Fruit fly (Drosophila melanogaster) whole organism, embryonic: Measurements from ENCODE around the gene smash.

Source experiments
- B-H1 ChIP-seq: fragments of 200-800 bp; sonication (Bioruptor generic); IDR thresholded peaks from 3 replicates; pipeline ENCODE4 v1.3.6; 2022; ENCODE audit warnings: missing biosample characterization, missing genetic modification characterization
- Blimp-1 ChIP-seq: fragments of 200-800 bp; sonication (Bioruptor generic); optimal IDR thresholded peaks from 3 replicates; lab custom pipeline; 2018; ENCODE audit warnings: missing biosample characterization, missing genetic modification characterization, mild to moderate bottlenecking, moderate library complexity, missing genetic modification reagents
- CG10366 ChIP-seq: fragments of 200-800 bp; sonication (Bioruptor generic); IDR thresholded peaks from 2 replicates; pipeline ENCODE4 v1.3.6; 2022; ENCODE audit warnings: missing biosample characterization, missing genetic modification characterization
- CG10431 ChIP-seq: fragments of 200-800 bp; sonication (Bioruptor generic); optimal IDR thresholded peaks from 3 replicates; lab custom pipeline; 2018; ENCODE audit warnings: missing biosample characterization, mild to moderate bottlenecking, missing genetic modification characterization
- CG11398 ChIP-seq: fragments of 200-800 bp; sonication (Bioruptor generic); optimal IDR thresholded peaks from 2 replicates; lab custom pipeline; 2016; ENCODE audit warnings: missing biosample characterization, missing genetic modification characterization
- CG12236 ChIP-seq: fragments of 200-800 bp; sonication (Bioruptor generic); optimal IDR thresholded peaks from 2 replicates; lab custom pipeline; 2016; ENCODE audit warnings: missing biosample characterization, missing genetic modification characterization
- CG12769 ChIP-seq: fragments of 200-800 bp; sonication (Bioruptor generic); optimal IDR thresholded peaks from 2 replicates; lab custom pipeline; 2019; ENCODE audit warnings: missing biosample characterization, mild to moderate bottlenecking, missing genetic modification characterization, moderate library complexity
- CG14860 ChIP-seq: fragments of 200-800 bp; sonication (Bioruptor generic); IDR thresholded peaks from 3 replicates; pipeline ENCODE4 v1.3.6; 2022; ENCODE audit warnings: missing biosample characterization, missing genetic modification characterization; ENCODE audit not compliant: partially characterized antibody
- CG15073 ChIP-seq: fragments of 200-800 bp; sonication (Bioruptor generic); optimal IDR thresholded peaks from 2 replicates; lab custom pipeline; 2016; ENCODE audit warnings: missing biosample characterization, missing genetic modification characterization
- CG1647 ChIP-seq: fragments of 200-800 bp; sonication (Bioruptor generic); optimal IDR thresholded peaks from 3 replicates; lab custom pipeline; 2016; ENCODE audit warnings: missing biosample characterization, missing genetic modification characterization
- CG17328 ChIP-seq: fragments of 200-800 bp; sonication (Bioruptor generic); IDR thresholded peaks from 2 replicates; pipeline ENCODE4 v1.3.6; 2022; ENCODE audit warnings: missing biosample characterization, missing genetic modification characterization
- CG17802 ChIP-seq: fragments of 200-800 bp; sonication (Bioruptor generic); optimal IDR thresholded peaks from 2 replicates; lab custom pipeline; 2018; ENCODE audit warnings: missing biosample characterization, mild to moderate bottlenecking, missing genetic modification characterization, moderate library complexity
- CG17912 ChIP-seq: fragments of 200-800 bp; sonication (Bioruptor generic); optimal IDR thresholded peaks from 2 replicates; lab custom pipeline; 2018; ENCODE audit warnings: missing biosample characterization, mild to moderate bottlenecking, missing genetic modification characterization
- CG18619 ChIP-seq: fragments of 200-800 bp; sonication (Bioruptor generic); optimal IDR thresholded peaks from 3 replicates; lab custom pipeline; 2017; ENCODE audit warnings: missing biosample characterization, mild to moderate bottlenecking, missing genetic modification characterization
- CG2712 ChIP-seq: fragments of 200-800 bp; optimal IDR thresholded peaks from 3 replicates; lab custom pipeline; 2019; ENCODE audit warnings: missing biosample characterization, mild to moderate bottlenecking, missing genetic modification characterization, moderate library complexity
- CG3163 ChIP-seq: fragments of 200-800 bp; sonication (Bioruptor generic); optimal IDR thresholded peaks from 3 replicates; lab custom pipeline; 2016; ENCODE audit warnings: missing biosample characterization, missing genetic modification characterization
- CG32532 ChIP-seq: fragments of 200-800 bp; sonication (Bioruptor generic); IDR thresholded peaks from 2 replicates; pipeline ENCODE4 v1.3.6; 2022; ENCODE audit warnings: missing biosample characterization, missing genetic modification characterization
- CG32767 ChIP-seq: fragments of 200-800 bp; sonication (Bioruptor generic); IDR thresholded peaks from 2 replicates; pipeline ENCODE4 v1.3.6; 2022; ENCODE audit warnings: missing biosample characterization, missing genetic modification characterization
- CG34224 ChIP-seq: fragments of 200-800 bp; sonication (Bioruptor generic); IDR thresholded peaks from 3 replicates; pipeline ENCODE4 v1.3.6; 2022; ENCODE audit warnings: missing biosample characterization, missing genetic modification characterization; ENCODE audit not compliant: partially characterized antibody
- CG42726 ChIP-seq: fragments of 200-800 bp; sonication (Bioruptor generic); IDR thresholded peaks from 2 replicates; pipeline ENCODE4 v1.3.6; 2022; ENCODE audit warnings: missing biosample characterization, missing genetic modification characterization; ENCODE audit not compliant: partially characterized antibody
- CG4282 ChIP-seq: fragments of 200-800 bp; sonication (Bioruptor generic); optimal IDR thresholded peaks from 2 replicates; lab custom pipeline; 2016; ENCODE audit warnings: missing biosample characterization, missing genetic modification characterization
- CG8478 ChIP-seq: fragments of >200 bp; optimal IDR thresholded peaks from 2 replicates; lab custom pipeline; 2018
- Dek ChIP-seq: fragments of 200-800 bp; sonication (Bioruptor generic); optimal IDR thresholded peaks from 3 replicates; lab custom pipeline; 2019; ENCODE audit warnings: missing biosample characterization, mild to moderate bottlenecking, missing genetic modification characterization, moderate library complexity
- Dip3 ChIP-seq: fragments of 200-800 bp; sonication (Bioruptor generic); optimal IDR thresholded peaks from 3 replicates; lab custom pipeline; 2016; ENCODE audit warnings: missing biosample characterization, missing genetic modification characterization
- Doc3 ChIP-seq: fragments of 200-800 bp; sonication (Bioruptor generic); IDR thresholded peaks from 3 replicates; pipeline ENCODE4 v1.3.6; 2022; ENCODE audit warnings: missing biosample characterization, missing genetic modification characterization; ENCODE audit not compliant: partially characterized antibody
- Dp ChIP-seq: fragments of 200-800 bp; sonication (Bioruptor generic); optimal IDR thresholded peaks from 2 replicates; lab custom pipeline; 2018; ENCODE audit warnings: missing biosample characterization, mild to moderate bottlenecking, missing genetic modification characterization, moderate library complexity
- Eip74EF ChIP-seq, 2 experiments: fragments of 200-800 bp in 1 of 2; fragments of >200 bp in 1 of 2; sonication (Bioruptor generic) in 1 of 2; optimal IDR thresholded peaks; 2 replicates each; lab custom pipeline; 2017 to 2019; ENCODE audit warnings: missing biosample characterization in 2 of 2, missing genetic modification characterization in 2 of 2, mild to moderate bottlenecking in 1 of 2, moderate library complexity in 1 of 2
- Gug ChIP-seq: fragments of 200-800 bp; sonication (Bioruptor generic); IDR thresholded peaks from 4 replicates; pipeline ENCODE4 v1.3.6; 2022; ENCODE audit warnings: missing biosample characterization, missing genetic modification characterization
- Hmr ChIP-seq: fragments of 200-800 bp; sonication (Bioruptor generic); optimal IDR thresholded peaks from 3 replicates; lab custom pipeline; 2017; ENCODE audit warnings: mild to moderate bottlenecking, missing biosample characterization, missing genetic modification reagents, missing genetic modification characterization
- Hr51 ChIP-seq, 2 experiments: fragments of 200-800 bp; sonication (Bioruptor generic); optimal IDR thresholded peaks; 2 replicates in 1 of 2; 3 replicates in 1 of 2; lab custom pipeline; 2016 to 2018; ENCODE audit warnings: missing biosample characterization in 2 of 2, missing genetic modification characterization in 2 of 2, mild to moderate bottlenecking in 1 of 2, moderate library complexity in 1 of 2
- Jarid2 ChIP-seq: fragments of 200-800 bp; sonication (Bioruptor generic); optimal IDR thresholded peaks from 3 replicates; lab custom pipeline; 2017; ENCODE audit warnings: mild to moderate bottlenecking, missing biosample characterization, missing genetic modification reagents, missing genetic modification characterization
- Poxn ChIP-seq: fragments of 200-800 bp; sonication (Bioruptor generic); IDR thresholded peaks from 2 replicates; pipeline ENCODE4 v1.3.6; 2022; ENCODE audit warnings: missing biosample characterization, missing genetic modification characterization
- Sox100B ChIP-seq: fragments of 200-800 bp; sonication (Bioruptor generic); optimal IDR thresholded peaks from 3 replicates; lab custom pipeline; 2018; ENCODE audit warnings: missing biosample characterization, mild to moderate bottlenecking, missing genetic modification characterization
- YL-1 ChIP-seq: fragments of 200-800 bp; sonication (Bioruptor generic); optimal IDR thresholded peaks from 3 replicates; lab custom pipeline; 2017; ENCODE audit warnings: missing biosample characterization, mild to moderate bottlenecking, missing genetic modification characterization
- ap ChIP-seq: fragments of 200-800 bp; sonication (Bioruptor generic); IDR thresholded peaks from 2 replicates; pipeline ENCODE4 v1.3.6; 2022; ENCODE audit warnings: missing biosample characterization, missing genetic modification characterization
- cg ChIP-seq: fragments of 200-800 bp; sonication (Bioruptor generic); optimal IDR thresholded peaks from 3 replicates; lab custom pipeline; 2019; ENCODE audit warnings: missing biosample characterization, mild to moderate bottlenecking, missing genetic modification characterization, moderate library complexity
- chinmo ChIP-seq: fragments of 200-800 bp; sonication (Bioruptor generic); IDR thresholded peaks from 4 replicates; pipeline ENCODE4 v1.3.6; 2022; ENCODE audit warnings: missing biosample characterization, missing genetic modification characterization; ENCODE audit not compliant: partially characterized antibody
- dpn ChIP-seq, 2 experiments: fragments of 200-800 bp; sonication (Bioruptor generic); optimal IDR thresholded peaks; 3 replicates each; lab custom pipeline; 2016; ENCODE audit warnings: missing biosample characterization in 2 of 2, missing genetic modification characterization in 2 of 2
- dysf ChIP-seq: fragments of 200-800 bp; sonication (Bioruptor generic); IDR thresholded peaks from 3 replicates; pipeline ENCODE4 v1.3.6; 2022; ENCODE audit warnings: missing biosample characterization, missing genetic modification characterization
- gcm ChIP-seq: fragments of 200-800 bp; sonication (Bioruptor generic); optimal IDR thresholded peaks from 2 replicates; lab custom pipeline; 2019; ENCODE audit warnings: missing biosample characterization, mild to moderate bottlenecking, missing genetic modification characterization, moderate library complexity
- gsb ChIP-seq: fragments of 200-800 bp; sonication (Bioruptor generic); IDR thresholded peaks from 2 replicates; pipeline ENCODE4 v1.3.6; 2022; ENCODE audit warnings: missing biosample characterization, missing genetic modification characterization
- mirr ChIP-seq: fragments of 200-800 bp; sonication (Bioruptor generic); optimal IDR thresholded peaks from 3 replicates; lab custom pipeline; 2018; ENCODE audit warnings: missing biosample characterization, mild to moderate bottlenecking, missing genetic modification characterization
- oc ChIP-seq: fragments of 200-800 bp; sonication (Bioruptor generic); optimal IDR thresholded peaks from 2 replicates; lab custom pipeline; 2018; ENCODE audit warnings: missing biosample characterization, mild to moderate bottlenecking, missing genetic modification characterization, moderate library complexity
- pfk ChIP-seq: fragments of 200-800 bp; sonication (Bioruptor generic); optimal IDR thresholded peaks from 2 replicates; lab custom pipeline; 2018; ENCODE audit warnings: missing biosample characterization, mild to moderate bottlenecking, missing genetic modification characterization, moderate library complexity
- pho ChIP-seq: fragments of 200-800 bp; sonication (Bioruptor generic); optimal IDR thresholded peaks from 2 replicates; lab custom pipeline; 2016; ENCODE audit warnings: missing biosample characterization, missing genetic modification characterization
- phol ChIP-seq: fragments of 200-800 bp; sonication (Bioruptor generic); optimal IDR thresholded peaks from 3 replicates; lab custom pipeline; 2018; ENCODE audit warnings: missing biosample characterization, mild to moderate bottlenecking, missing genetic modification characterization, moderate library complexity
- pita ChIP-seq: fragments of 200-800 bp; sonication (Bioruptor generic); optimal IDR thresholded peaks from 2 replicates; lab custom pipeline; 2017; ENCODE audit warnings: missing biosample characterization, mild to moderate bottlenecking, missing genetic modification characterization
- rib ChIP-seq: fragments of 200-800 bp; sonication (Bioruptor generic); IDR thresholded peaks from 2 replicates; pipeline ENCODE4 v1.3.6; 2022; ENCODE audit warnings: missing biosample characterization, missing genetic modification characterization
- stwl ChIP-seq: fragments of 200-800 bp; sonication (Bioruptor generic); optimal IDR thresholded peaks from 3 replicates; lab custom pipeline; 2018; ENCODE audit warnings: missing biosample characterization, mild to moderate bottlenecking, missing genetic modification characterization, moderate library complexity
- twi ChIP-seq: fragments of 200-800 bp; optimal IDR thresholded peaks from 2 replicates; lab custom pipeline; 2019; ENCODE audit warnings: missing biosample characterization, mild to moderate bottlenecking, missing genetic modification characterization, moderate library complexity

Gene smash

DNA sequence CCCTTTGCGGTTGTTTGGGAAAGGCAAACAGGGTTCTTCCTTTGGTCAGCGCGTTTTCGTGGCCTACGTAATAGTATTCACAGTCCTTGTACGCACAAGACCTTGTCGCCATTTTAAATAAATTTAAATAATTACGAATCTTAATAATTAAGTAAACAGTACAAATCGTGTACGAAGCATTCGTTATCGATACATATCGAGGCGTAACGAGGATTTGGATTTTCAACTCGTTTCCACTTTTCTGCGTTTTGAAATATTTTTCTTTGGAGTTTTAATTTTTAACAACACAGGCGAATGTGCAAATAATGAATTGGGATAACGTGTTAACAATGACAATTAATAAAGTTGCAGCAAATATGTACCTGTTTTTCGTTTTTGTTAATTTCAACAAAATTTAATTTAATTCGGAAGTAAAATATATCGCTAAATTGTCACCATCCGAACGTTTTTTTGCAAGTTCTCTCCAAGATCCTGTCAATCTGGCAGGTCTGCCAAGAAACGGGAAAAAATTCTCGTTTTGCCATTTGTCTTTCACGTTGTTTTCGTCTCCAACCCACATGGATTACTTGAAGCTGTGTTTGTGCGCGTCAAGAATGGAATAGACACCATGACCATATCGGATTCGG, 13.8 kb upstream of the smash start, which contains the start of the genes Dlip2 and rpk (continued):
- TF ChIP-seq CG12769 (no peak), CG32532 (GFP tag; lab: Robert Waterston, UW) (no peak), pfk (GFP tag; lab: Kevin White, UChicago) (no peak), stwl (tag; lab: Kevin White, UChicago) (peak; percentile 59), Doc3 (GFP tag; lab: Robert Waterston, UW) (peak; percentile 86), CG34224 (GFP tag; lab: Robert Waterston, UW) (peak; percentile 93), Poxn (no peak), CG17802 (tag; lab: Kevin White, UChicago) (peak; percentile 77), CG17912 (GFP tag; lab: Kevin White, UChicago) (no peak), rib (GFP tag; lab: Robert Waterston, UW) (no peak), ap (GFP tag; lab: Robert Waterston, UW) (no peak), CG15073 (GFP tag; lab: Kevin White, UChicago) (no peak), CG4282 (no peak), CG32767 (GFP tag; lab: Robert Waterston, UW) (no peak), CG11398 (GFP tag; lab: Kevin White, UChicago) (no peak), twi (tag; lab: Kevin White, UChicago) (no peak), chinmo (GFP tag; lab: Robert Waterston, UW) (peak; percentile 66; the same call in 1 of the 4 replicates), CG14860 (GFP tag; lab: Robert Waterston, UW) (peak; percentile 83), Dip3 (GFP tag; lab: Kevin White, UChicago) (no peak), CG42726 (peak; percentile 60; the same call in 1 of the 2 replicates), pita (GFP tag; lab: Kevin White, UChicago) (no peak), gsb (no peak), Sox100B (GFP tag; lab: Kevin White, UChicago) (no peak), dysf (GFP tag; lab: Robert Waterston, UW) (no peak), mirr (no peak), CG17328 (GFP tag; lab: Robert Waterston, UW) (no peak), CG8478 (lab: Kevin White, UChicago) (no peak), CG10366 (no peak), Eip74EF (GFP tag; optimal IDR thresholded peaks at IDR 0.05; lab: Kevin White, UChicago) (no peak), Dek (no peak), Jarid2 (GFP tag; lab: Kevin White, UChicago) (no peak), CG10431 (no peak), YL-1 (GFP tag; lab: Kevin White, UChicago) (peak; percentile 48), CG1647 (no peak), pho (no peak), dpn (GFP tag; optimal IDR thresholded peaks at IDR 0.05; lab: Kevin White, UChicago) (no peak), Blimp-1 (GFP tag; lab: Kevin White, UChicago) (no peak), gcm (GFP tag; lab: Kevin White, UChicago) (no peak), CG2712 (tag; lab: Kevin White, UChicago) (peak; percentile 5), phol (peak; percentile 90), Hr51 (GFP tag; optimal IDR thresholded peaks at IDR 0.05; lab: Kevin White, UChicago) (no peak), B-H1 (GFP tag; lab: Robert Waterston, UW) (no peak), CG3163 (GFP tag; lab: Kevin White, UChicago) (no peak), oc (tag; lab: Kevin White, UChicago) (no peak), Hmr (GFP tag; lab: Kevin White, UChicago) (no peak), CG12236 (GFP tag; lab: Kevin White, UChicago) (no peak), Dp (peak; percentile 49), Gug (GFP tag; lab: Robert Waterston, UW) (no peak), cg (no peak), CG18619 (no peak)
